Fruit fly (Drosophila melanogaster) whole organism, prepupa: ENCODE results near the gene CG15549.

ENCODE experiments used
- Blimp-1 ChIP-seq: fragments of 200-800 bp; sonication (Bioruptor generic); optimal IDR thresholded peaks from 3 replicates; lab custom pipeline; 2017; ENCODE audit warnings: missing biosample characterization, missing genetic modification characterization, mild to moderate bottlenecking, moderate library complexity, missing genetic modification reagents
- CG11762 ChIP-seq: fragments of 200-800 bp; sonication (Bioruptor generic); optimal IDR thresholded peaks from 3 replicates; lab custom pipeline; 2016; ENCODE audit warnings: missing biosample characterization, missing genetic modification characterization; ENCODE audit not compliant: insufficient read depth
- CG15336 ChIP-seq: fragments of 200-800 bp; sonication (Bioruptor generic); IDR thresholded peaks from 2 replicates; pipeline ENCODE4 v1.3.6; 2022; ENCODE audit warnings: missing biosample characterization, missing genetic modification characterization
- CG1621 ChIP-seq: fragments of 200-800 bp; sonication (Bioruptor generic); optimal IDR thresholded peaks from 3 replicates; lab custom pipeline; 2018; ENCODE audit warnings: missing biosample characterization, mild to moderate bottlenecking, missing genetic modification characterization
- CG16779 ChIP-seq: fragments of 200-800 bp; sonication (Bioruptor generic); optimal IDR thresholded peaks from 3 replicates; lab custom pipeline; 2017; ENCODE audit warnings: missing biosample characterization, mild to moderate bottlenecking, missing genetic modification characterization
- CG31627 ChIP-seq: fragments of 200-800 bp; sonication (Bioruptor generic); optimal IDR thresholded peaks from 3 replicates; lab custom pipeline; 2016; ENCODE audit warnings: missing biosample characterization, missing genetic modification characterization
- CG3919 ChIP-seq: fragments of 200-800 bp; sonication (Bioruptor generic); optimal IDR thresholded peaks from 3 replicates; lab custom pipeline; 2016; ENCODE audit warnings: missing biosample characterization, missing genetic modification characterization
- CG4318 ChIP-seq: fragments of 200-800 bp; sonication (Bioruptor generic); optimal IDR thresholded peaks from 3 replicates; lab custom pipeline; 2017; ENCODE audit warnings: missing biosample characterization, mild to moderate bottlenecking, missing genetic modification characterization
- CG6163 ChIP-seq: fragments of 200-800 bp; sonication (Bioruptor generic); IDR thresholded peaks from 3 replicates; pipeline ENCODE4 v1.3.6; 2022; ENCODE audit warnings: missing biosample characterization, missing genetic modification characterization
- CG6276 ChIP-seq: fragments of 200-800 bp; sonication (Bioruptor generic); optimal IDR thresholded peaks from 2 replicates; lab custom pipeline; 2017; ENCODE audit warnings: missing biosample characterization, mild to moderate bottlenecking, missing genetic modification characterization
- CG6854 ChIP-seq: fragments of 200-800 bp; sonication (Bioruptor generic); optimal IDR thresholded peaks from 2 replicates; lab custom pipeline; 2017; ENCODE audit warnings: missing biosample characterization, mild to moderate bottlenecking, missing genetic modification characterization
- CG7368 ChIP-seq: fragments of 200-800 bp; sonication (Bioruptor generic); optimal IDR thresholded peaks from 3 replicates; lab custom pipeline; 2016; ENCODE audit warnings: missing biosample characterization, missing genetic modification characterization
- CG8119 ChIP-seq: fragments of 200-800 bp; sonication (Bioruptor generic); IDR thresholded peaks from 3 replicates; pipeline ENCODE4 v1.3.6; 2022; ENCODE audit warnings: missing biosample characterization, missing genetic modification characterization
- CG8319 ChIP-seq: fragments of 200-800 bp; sonication (Bioruptor generic); optimal IDR thresholded peaks from 3 replicates; lab custom pipeline; 2016; ENCODE audit warnings: missing biosample characterization, missing genetic modification characterization
- CG8632 ChIP-seq: fragments of 200-800 bp; sonication (Bioruptor generic); optimal IDR thresholded peaks from 3 replicates; lab custom pipeline; 2016; ENCODE audit warnings: missing biosample characterization, missing genetic modification characterization
- Eip75B ChIP-seq: fragments of 200-800 bp; sonication (Bioruptor generic); optimal IDR thresholded peaks from 3 replicates; lab custom pipeline; 2016; ENCODE audit warnings: missing biosample characterization, missing genetic modification characterization
- Gug ChIP-seq: fragments of 200-800 bp; sonication (Bioruptor generic); IDR thresholded peaks from 2 replicates; pipeline ENCODE4 v1.3.6; 2022; ENCODE audit warnings: missing biosample characterization, missing genetic modification characterization
- Hr4 ChIP-seq: fragments of 200-800 bp; sonication (Bioruptor generic); optimal IDR thresholded peaks from 3 replicates; lab custom pipeline; 2016; ENCODE audit warnings: missing biosample characterization, missing genetic modification characterization
- Lpt ChIP-seq: fragments of 200-800 bp; sonication (Bioruptor generic); optimal IDR thresholded peaks from 3 replicates; lab custom pipeline; 2016; ENCODE audit warnings: missing biosample characterization, missing genetic modification characterization
- OdsH ChIP-seq: fragments of 200-800 bp; sonication (Bioruptor generic); optimal IDR thresholded peaks from 3 replicates; lab custom pipeline; 2016; ENCODE audit warnings: missing biosample characterization, missing genetic modification characterization
- Smox ChIP-seq: fragments of 200-800 bp; sonication (Bioruptor generic); optimal IDR thresholded peaks from 3 replicates; lab custom pipeline; 2016; ENCODE audit warnings: missing biosample characterization, missing genetic modification characterization
- Sox14 ChIP-seq: fragments of 200-800 bp; sonication (Bioruptor generic); optimal IDR thresholded peaks from 3 replicates; lab custom pipeline; 2016; ENCODE audit warnings: missing biosample characterization, missing genetic modification characterization
- Sox15 ChIP-seq: fragments of 200-800 bp; sonication (Bioruptor generic); optimal IDR thresholded peaks from 3 replicates; lab custom pipeline; 2016; ENCODE audit warnings: missing biosample characterization, missing genetic modification characterization
- dac ChIP-seq: fragments of 200-800 bp; sonication (Bioruptor generic); optimal IDR thresholded peaks from 2 replicates; lab custom pipeline; 2017; ENCODE audit warnings: missing biosample characterization, mild to moderate bottlenecking, missing genetic modification characterization
- dsx ChIP-seq: fragments of 200-800 bp; optimal IDR thresholded peaks from 3 replicates; lab custom pipeline; 2019; ENCODE audit warnings: missing biosample characterization, mild to moderate bottlenecking, missing genetic modification characterization, moderate library complexity; ENCODE audit not compliant: poor library complexity, severe bottlenecking
- eg ChIP-seq: fragments of 200-800 bp; sonication (Bioruptor generic); IDR thresholded peaks from 3 replicates; pipeline ENCODE4 v1.3.6; 2022; ENCODE audit warnings: missing biosample characterization, missing genetic modification characterization
- esn ChIP-seq: fragments of 200-800 bp; sonication (Bioruptor generic); optimal IDR thresholded peaks from 2 replicates; lab custom pipeline; 2016; ENCODE audit warnings: missing biosample characterization, mild to moderate bottlenecking, missing genetic modification characterization, moderate library complexity
- fd59A ChIP-seq: fragments of 200-800 bp; sonication (Bioruptor generic); optimal IDR thresholded peaks from 2 replicates; lab custom pipeline; 2017; ENCODE audit warnings: missing biosample characterization, mild to moderate bottlenecking, missing genetic modification characterization, missing genetic modification reagents
- fkh ChIP-seq: fragments of 200-800 bp; sonication (Bioruptor generic); optimal IDR thresholded peaks from 3 replicates; lab custom pipeline; 2017; ENCODE audit warnings: missing biosample characterization, mild to moderate bottlenecking, missing genetic modification characterization, moderate library complexity
- net ChIP-seq: fragments of 200-800 bp; sonication (Bioruptor generic); optimal IDR thresholded peaks from 3 replicates; lab custom pipeline; 2016; ENCODE audit warnings: missing biosample characterization, missing genetic modification characterization
- pdm3 ChIP-seq: fragments of 200-800 bp; sonication (Bioruptor generic); optimal IDR thresholded peaks from 3 replicates; lab custom pipeline; 2016; ENCODE audit warnings: missing biosample characterization, missing genetic modification characterization
- spab ChIP-seq: fragments of 200-800 bp; sonication (Bioruptor generic); optimal IDR thresholded peaks from 2 replicates; lab custom pipeline; 2017; ENCODE audit warnings: missing biosample characterization, mild to moderate bottlenecking, missing genetic modification characterization, missing genetic modification reagents
- svp ChIP-seq: fragments of 200-800 bp; sonication (Bioruptor generic); peaks from one replicate; lab custom pipeline; 2016; ENCODE audit warnings: missing biosample characterization, missing genetic modification characterization
- topi ChIP-seq: fragments of 200-800 bp; sonication (Bioruptor generic); optimal IDR thresholded peaks from 3 replicates; lab custom pipeline; 2016; ENCODE audit warnings: missing biosample characterization, missing genetic modification characterization
- vri ChIP-seq: fragments of 200-800 bp; sonication (Bioruptor generic); optimal IDR thresholded peaks from 3 replicates; lab custom pipeline; 2016; ENCODE audit warnings: missing biosample characterization, mild to moderate bottlenecking, missing genetic modification characterization

The CG15549 gene

dm6 chr3R:30922414-30922813, 13.9 kb downstream of the CG15549 start:
- TF ChIP-seq CG8119 (no peak), CG6276 (GFP tag; lab: Kevin White, UChicago) (no peak), eg (GFP tag; lab: Robert Waterston, UW) (no peak), pdm3 (no peak), CG4318 (GFP tag; lab: Kevin White, UChicago) (no peak), CG8632 (no peak), CG1621 (tag; lab: Kevin White, UChicago) (no peak), OdsH (GFP tag; lab: Kevin White, UChicago) (no peak), Smox (GFP tag; lab: Kevin White, UChicago) (no peak), vri (GFP tag; lab: Kevin White, UChicago) (no peak), CG31627 (GFP tag; lab: Kevin White, UChicago) (no peak), CG3919 (GFP tag; lab: Kevin White, UChicago) (no peak)

- TF ChIP-seq fkh (GFP tag; lab: Kevin White, UChicago) (peak; percentile 89), CG7368 (GFP tag; lab: Kevin White, UChicago) (no peak), svp (GFP tag; lab: Kevin White, UChicago) (peak; percentile 24)
Observed at dm6 chr3R:30918872-30919271, 17.4 kb downstream of the CG15549 start.

dm6 chr3R:30916024-30916423, 20.3 kb downstream of the CG15549 start:
- no peak for TF ChIP-seq topi
- no peak for TF ChIP-seq dac (GFP tag; lab: Kevin White, UChicago)
- TF ChIP-seq CG8119: no peak
- no peak for TF ChIP-seq CG11762 (GFP tag; lab: Kevin White, UChicago)
- TF ChIP-seq spab (GFP tag; lab: Kevin White, UChicago): no peak
- TF ChIP-seq esn (GFP tag; lab: Kevin White, UChicago): no peak
- no peak for TF ChIP-seq Gug
- TF ChIP-seq Smox (GFP tag; lab: Kevin White, UChicago): no peak
- TF ChIP-seq Eip75B (GFP tag; lab: Kevin White, UChicago): no peak
- no peak for TF ChIP-seq CG7368 (GFP tag; lab: Kevin White, UChicago)
- no peak for TF ChIP-seq fd59A
- TF ChIP-seq CG15336 (GFP tag; lab: Robert Waterston, UW): no peak
- TF ChIP-seq dsx (GFP tag; lab: Kevin White, UChicago): no peak
- TF ChIP-seq Lpt (GFP tag; lab: Kevin White, UChicago): no peak
- TF ChIP-seq CG8319 (GFP tag; lab: Kevin White, UChicago): no peak
- no peak for TF ChIP-seq CG6276 (GFP tag; lab: Kevin White, UChicago)
- TF ChIP-seq fkh (GFP tag; lab: Kevin White, UChicago): no peak
- no peak for TF ChIP-seq CG6854 (GFP tag; lab: Kevin White, UChicago)
- TF ChIP-seq, all 60 proteins: peak for 0

dm6 chr3R:30915235-30915634, 21.1 kb downstream of the CG15549 start:
- peak; percentile 77 for TF ChIP-seq fkh (GFP tag; lab: Kevin White, UChicago)
- 0 out of 3 replicates have a peak, but pooled peaks have one; percentile 30 for TF ChIP-seq CG6163 (GFP tag; lab: Robert Waterston, UW)
- no peak for TF ChIP-seq Blimp-1

- TF ChIP-seq CG6163 (GFP tag; lab: Robert Waterston, UW) (0 out of 3 replicates have a peak, but pooled peaks have one; percentile 13), spab (GFP tag; lab: Kevin White, UChicago) (no peak), net (GFP tag; lab: Kevin White, UChicago) (no peak)
Observed at dm6 chr3R:30913704-30914103, 22.6 kb downstream of the CG15549 start.

dm6 chr3R:30912402-30912801, 23.9 kb downstream of the CG15549 start, which contains the start of gene Ptx1:
Gene Ptx1 (plus strand): TSS chr3R:30912754.
- TF ChIP-seq Sox15 (GFP tag; lab: Kevin White, UChicago) (no peak), CG16779 (tag; lab: Kevin White, UChicago) (no peak), vri (GFP tag; lab: Kevin White, UChicago) (no peak), fkh (GFP tag; lab: Kevin White, UChicago) (peak; percentile 95), CG3919 (GFP tag; lab: Kevin White, UChicago) (peak; percentile 21), CG1621 (tag; lab: Kevin White, UChicago) (peak; percentile 58), Eip75B (GFP tag; lab: Kevin White, UChicago) (no peak), svp (GFP tag; lab: Kevin White, UChicago) (peak; percentile 57), Sox14 (GFP tag; lab: Kevin White, UChicago) (peak; percentile 31), Hr4 (GFP tag; lab: Kevin White, UChicago) (no peak), CG6163 (GFP tag; lab: Robert Waterston, UW) (peak; percentile 57)
